Fruit fly (Drosophila melanogaster) ovary, adult (tissue): Measurements from ENCODE around the gene Atet.

Source experiments
- CG17801 ChIP-seq: fragments of 200-800 bp; optimal IDR thresholded peaks from 2 replicates; lab custom pipeline; 2019; ENCODE audit warnings: missing biosample characterization, mild to moderate bottlenecking, missing genetic modification characterization, moderate library complexity; ENCODE audit not compliant: partially characterized antibody

Gene Atet

DNA sequence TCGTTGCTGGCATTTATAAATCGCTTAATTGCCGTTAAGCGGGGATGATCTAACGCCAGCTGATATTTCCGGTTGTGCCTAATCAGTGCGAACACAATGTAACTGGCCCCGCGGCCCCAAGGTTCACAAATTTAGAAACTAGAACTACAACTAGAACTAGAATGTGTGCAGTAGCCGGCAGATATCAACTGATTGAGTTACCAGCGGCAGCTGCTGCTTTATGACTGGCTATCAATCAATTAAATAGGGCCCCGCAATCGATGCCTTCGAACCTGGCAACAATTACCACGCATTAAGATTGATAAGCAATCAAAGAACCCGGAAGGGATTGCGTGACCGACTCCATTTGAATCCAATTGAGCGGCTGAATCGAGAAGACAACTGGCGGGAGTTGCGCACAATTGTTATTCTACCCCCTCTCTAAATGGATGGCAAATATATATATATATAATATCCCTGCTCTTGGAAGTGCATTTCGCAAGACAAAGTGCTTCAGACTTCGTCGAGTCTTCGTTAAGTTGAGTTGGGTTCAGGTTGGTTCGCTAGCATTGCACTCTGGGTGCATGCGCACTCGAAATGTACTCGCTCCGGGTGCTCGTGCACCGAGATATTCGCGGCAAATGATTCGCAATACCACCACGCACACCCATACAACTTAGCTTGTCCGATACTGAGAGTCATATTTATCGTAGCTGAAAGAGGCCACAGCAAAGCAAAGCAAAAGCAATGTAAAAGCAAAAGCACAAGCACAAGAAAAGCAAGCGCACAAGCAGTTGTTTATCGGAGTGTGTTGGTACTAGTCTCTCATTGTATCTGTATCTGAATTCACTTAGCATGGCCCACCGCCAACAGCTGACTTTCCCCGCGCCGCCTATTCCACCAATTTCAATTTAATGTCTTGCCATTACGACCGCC lies 6.3 kb downstream of the Atet start:
- TF ChIP-seq CG17801 (GFP tag; lab: Kevin White, UChicago) = no peak

dm6 chr2L:4345569-4346131 lies 11.9 kb downstream of the Atet start:
- no peak for TF ChIP-seq CG17801 (GFP tag; lab: Kevin White, UChicago)

DNA sequence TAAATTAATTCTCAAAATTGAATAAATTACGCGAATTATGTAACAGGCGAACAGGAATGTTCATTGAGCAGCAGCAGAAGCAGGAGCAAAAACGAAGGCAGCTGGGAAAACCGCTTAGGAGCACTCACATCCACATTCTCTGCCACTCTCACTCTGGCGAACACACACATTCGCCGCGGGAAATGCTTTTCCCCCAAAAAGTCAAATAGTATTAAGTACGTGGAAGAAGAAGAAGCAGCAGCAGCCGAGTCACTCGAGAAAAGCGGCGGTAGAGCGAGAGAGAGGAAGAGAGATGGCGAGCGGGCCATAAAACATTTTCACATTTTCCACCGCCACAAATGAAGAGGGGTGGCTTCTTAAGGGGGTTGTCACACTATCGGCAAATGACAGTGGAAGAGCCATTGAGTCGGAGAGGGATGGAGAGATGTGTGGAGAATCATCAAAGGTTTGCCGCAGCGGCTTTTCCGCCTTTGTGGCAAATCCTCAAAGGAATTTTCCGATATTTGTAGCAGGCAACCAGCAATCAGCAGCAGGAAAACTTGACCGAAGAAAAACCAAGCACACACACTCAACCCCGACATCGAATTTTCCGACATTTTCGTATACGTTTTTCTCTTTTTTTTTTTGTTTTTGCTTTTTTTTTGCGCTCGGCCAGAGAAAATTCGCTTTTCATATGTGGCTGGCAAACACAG lies 13.1 kb downstream of the Atet start:
- TF ChIP-seq CG17801 (GFP tag; lab: Kevin White, UChicago) = no peak

- TF ChIP-seq CG17801 (GFP tag; lab: Kevin White, UChicago) = no peak
These were observed 14.8 kb downstream of the Atet start for dm6 chr2L:4348545-4348944.

- TF ChIP-seq CG17801 (GFP tag; lab: Kevin White, UChicago) = no peak
These were observed 16.0 kb downstream of the Atet start for dm6 chr2L:4349677-4350076.

dm6 chr2L:4350683-4351324 lies 17.1 kb downstream of the Atet start:
- TF ChIP-seq CG17801 (GFP tag; lab: Kevin White, UChicago) = no peak

DNA sequence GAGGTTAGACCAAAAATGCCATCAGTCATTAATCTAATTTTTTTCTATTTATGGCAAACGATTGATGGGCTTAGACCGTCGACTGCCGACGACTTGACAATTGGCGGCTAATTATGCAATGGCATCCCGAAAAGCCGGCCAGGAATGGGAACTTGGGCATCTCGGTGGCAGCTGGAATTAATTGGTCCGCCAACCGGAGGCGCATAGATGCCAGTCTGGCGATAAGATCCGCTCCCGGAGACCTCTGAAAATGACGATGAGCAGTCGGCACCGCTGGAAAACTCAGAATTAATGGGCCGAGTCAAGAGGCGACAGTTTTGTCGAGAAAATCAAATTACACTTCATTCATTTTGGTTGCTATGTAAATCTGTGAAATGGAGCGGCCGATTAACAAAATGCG lies 19.0 kb downstream of the Atet start, which contains the start of gene CG15429:
TSS of gene CG15429 (plus strand) at position 301 of the 400 bp plus-strand sequence.
- TF ChIP-seq CG17801 (GFP tag; lab: Kevin White, UChicago) = no peak

- no peak for TF ChIP-seq CG17801 (GFP tag; lab: Kevin White, UChicago)
These were observed 21.4 kb downstream of the Atet start for dm6 chr2L:4355066-4355465.

DNA sequence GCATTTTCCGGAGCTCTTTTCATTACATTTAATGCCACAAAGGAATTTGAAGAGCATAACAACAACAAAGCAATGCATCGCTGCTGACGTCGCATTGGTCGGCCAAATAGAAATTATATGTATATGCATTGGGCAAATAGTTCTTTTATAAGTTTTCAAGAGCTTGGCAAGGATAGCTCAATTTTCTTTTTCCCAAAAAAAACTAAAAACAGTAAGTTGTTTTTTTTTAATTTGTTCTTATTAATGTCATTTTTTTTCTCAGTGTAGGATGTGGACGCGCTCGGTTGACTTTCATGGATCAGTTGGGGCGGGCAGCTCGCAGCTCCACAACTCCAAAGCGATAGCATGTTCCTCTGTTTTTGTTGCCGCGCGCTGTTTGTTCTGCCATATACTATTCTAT lies 25.4 kb downstream of the Atet start:
- TF ChIP-seq CG17801 (GFP tag; lab: Kevin White, UChicago) = no peak

DNA sequence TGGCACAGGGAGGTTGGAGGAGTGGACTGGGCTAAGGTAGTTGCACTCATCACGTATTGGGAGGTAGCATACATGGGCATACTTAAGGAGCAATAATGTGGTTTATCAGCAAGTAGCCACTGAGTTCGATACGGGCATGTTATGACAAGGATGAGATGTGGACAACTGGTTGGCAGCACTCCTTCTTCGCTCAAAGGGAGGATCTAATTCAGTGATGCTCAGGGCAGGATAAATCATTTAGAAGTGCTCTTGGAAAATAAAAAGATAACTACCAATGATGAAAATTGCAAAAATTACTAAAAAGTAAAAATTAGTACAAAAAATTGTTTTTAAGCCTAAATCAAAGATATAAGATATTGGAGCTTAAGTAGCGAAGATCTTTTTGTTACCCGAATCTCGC lies 27.2 kb downstream of the Atet start:
- TF ChIP-seq CG17801 (GFP tag; lab: Kevin White, UChicago) = no peak

DNA sequence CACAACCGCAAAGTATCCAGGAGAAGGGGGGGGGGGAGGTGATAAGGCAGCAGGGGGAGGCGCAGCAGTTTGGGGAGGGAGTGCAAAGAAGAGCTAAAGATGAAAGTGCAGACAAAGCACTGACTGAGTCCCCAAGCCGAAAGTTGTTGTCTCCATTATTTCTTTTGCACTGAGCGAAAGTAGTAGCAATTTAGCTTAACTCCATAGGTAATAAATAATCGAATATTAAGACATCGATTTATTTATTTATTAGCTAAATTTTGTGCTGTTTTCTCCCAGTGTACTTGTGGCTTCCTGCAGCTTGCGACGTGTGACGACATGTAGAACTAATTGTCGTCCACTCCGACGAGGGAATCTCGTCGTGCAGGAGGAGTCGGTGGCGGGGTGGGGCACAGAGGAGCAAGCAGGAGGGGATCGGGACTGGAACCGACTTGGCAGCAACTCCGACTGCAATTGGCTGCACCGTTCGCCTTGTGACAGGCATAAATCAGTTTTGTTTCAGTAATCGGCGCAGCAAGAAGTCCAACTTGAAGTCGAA lies 27.8 kb downstream of the Atet start, which contains the start of gene Traf4:
TSS of gene Traf4 (plus strand) at position 488 of the 538 bp plus-strand sequence.
- no peak for TF ChIP-seq CG17801 (GFP tag; lab: Kevin White, UChicago)

DNA sequence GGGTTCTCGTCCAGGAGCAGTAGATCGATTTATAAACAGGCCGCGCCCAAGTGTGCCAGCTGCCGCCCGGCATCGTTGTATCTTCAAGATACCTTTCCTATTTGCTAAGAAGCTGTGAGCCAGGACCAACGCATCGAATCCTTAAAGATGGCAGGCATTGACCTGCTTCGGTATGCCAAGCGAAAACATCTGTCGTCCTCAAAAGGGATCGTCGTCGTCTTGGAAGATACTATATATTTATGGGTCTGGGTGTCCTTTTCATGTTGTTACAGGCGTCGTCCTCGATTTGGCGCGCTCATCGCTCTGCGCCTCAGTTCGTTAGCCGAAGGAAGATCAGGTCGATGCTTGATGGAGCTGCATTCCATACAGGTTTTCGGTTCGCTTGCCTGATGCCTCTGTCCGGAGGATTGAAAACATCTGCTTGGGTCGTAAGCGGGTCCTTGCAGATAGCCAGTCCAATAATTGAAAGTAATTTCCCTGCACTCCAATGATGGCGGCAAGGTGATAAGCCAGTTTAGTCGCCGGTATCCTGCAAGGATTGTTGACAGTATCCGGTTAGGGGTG lies 30.1 kb downstream of the Atet start:
- TF ChIP-seq CG17801 (GFP tag; lab: Kevin White, UChicago) = no peak

DNA sequence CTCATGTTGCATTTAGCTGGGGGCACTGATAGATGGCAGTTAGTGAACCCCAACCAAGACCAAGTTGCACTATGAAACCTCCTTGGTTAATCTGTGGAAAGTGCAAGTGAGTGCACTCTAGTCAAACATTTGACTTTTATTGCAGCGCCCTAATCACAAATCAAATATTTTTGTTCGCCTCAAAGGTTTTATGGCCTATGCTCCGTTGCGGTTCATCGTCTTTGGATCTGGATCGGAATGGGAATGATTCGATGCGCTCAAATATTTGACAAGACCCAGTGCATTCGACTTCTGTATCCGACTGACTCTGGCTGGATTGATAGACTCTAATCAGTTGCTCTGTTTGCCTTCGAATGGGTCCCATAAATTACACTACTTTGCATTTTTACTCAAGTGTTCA lies 31.2 kb downstream of the Atet start:
- no peak for TF ChIP-seq CG17801 (GFP tag; lab: Kevin White, UChicago)

- no peak for TF ChIP-seq CG17801 (GFP tag; lab: Kevin White, UChicago)
These were observed 32.1 kb downstream of the Atet start for dm6 chr2L:4365792-4366326.
